Fruit fly (Drosophila melanogaster) S2 (cell line): ENCODE data around the gene CG17107.

ENCODE experiments used
- CG8478 ChIP-seq: fragments of >200 bp; optimal IDR thresholded peaks from 2 replicates; lab custom pipeline; 2018
- CTCF ChIP-seq, 2 experiments: fragments of >200 bp; optimal IDR thresholded peaks; 2 replicates each; lab custom pipeline; 2018

DNA sequence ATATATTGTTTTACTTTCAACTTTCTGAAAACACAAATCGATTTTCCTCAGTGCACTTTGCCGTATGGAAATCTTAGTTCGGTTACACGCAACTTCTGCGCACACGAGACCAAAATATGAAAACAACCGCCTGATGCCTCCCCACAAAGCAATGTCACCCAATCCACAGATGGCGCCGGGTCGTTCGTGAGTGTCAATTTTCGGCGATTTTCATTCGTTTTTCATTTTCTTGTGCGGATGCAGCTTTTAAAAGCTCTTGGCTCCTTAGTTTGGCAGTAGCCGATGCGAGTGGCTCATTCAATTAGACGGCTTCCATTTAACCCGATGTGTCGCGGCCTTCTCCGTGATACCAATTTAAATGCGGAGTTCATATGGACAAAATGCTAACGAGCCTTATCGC is 42.2 kb downstream of the CG17107 start, which contains the start of gene CG6431:
- TF ChIP-seq CG8478 (lab: Kevin White, UChicago), result no peak
- TF ChIP-seq CTCF (optimal IDR thresholded peaks at IDR 0.05; lab: Kevin White, UChicago), result no peak
